Worm (Caenorhabditis elegans) whole organism, midembryonic: Measurements from ENCODE around the gene nhr-53.

Experiments
- T22C8.4 ChIP-seq: fragments of 200-800 bp; sonication (Bioruptor generic); IDR thresholded peaks from 2 replicates; pipeline ENCODE4 v1.3.6; 2022; ENCODE audit warnings: missing genetic modification characterization, missing compliant biosample characterization
- cog-1 ChIP-seq: sonication (generic microtip); optimal IDR thresholded peaks from 2 replicates; lab custom pipeline; 2016; ENCODE audit warnings: missing genetic modification characterization, missing compliant biosample characterization
- flt-1 ChIP-seq: fragments of 200-800 bp; sonication (Bioruptor generic); IDR thresholded peaks from 2 replicates; pipeline ENCODE4 v1.3.6; 2022; ENCODE audit warnings: missing genetic modification characterization, missing compliant biosample characterization
- klf-2 ChIP-seq: fragments of 200-800 bp; sonication (Bioruptor generic); conservative IDR thresholded peaks from 2 replicates; pipeline ENCODE4 v1.3.6; 2022; ENCODE audit warnings: missing genetic modification reagents, missing genetic modification characterization, missing compliant biosample characterization
- med-1 ChIP-seq: sonication (generic microtip); optimal IDR thresholded peaks from 2 replicates; lab custom pipeline; 2017; ENCODE audit warnings: missing genetic modification characterization, mild to moderate bottlenecking, missing compliant biosample characterization, antibody characterized with exemption, missing genetic modification reagents; ENCODE audit not compliant: insufficient read depth
- ref-1 ChIP-seq: fragments of 200-800 bp; sonication (Bioruptor generic); conservative IDR thresholded peaks from 2 replicates; pipeline ENCODE4 v1.3.6; 2022; ENCODE audit warnings: missing genetic modification reagents, missing genetic modification characterization, missing compliant biosample characterization
- tab-1 ChIP-seq: fragments of 200-800 bp; sonication (Bioruptor generic); IDR thresholded peaks from 2 replicates; pipeline ENCODE4 v1.3.6; 2022; ENCODE audit warnings: missing genetic modification characterization, missing compliant biosample characterization
- ztf-23 ChIP-seq: fragments of 200-800 bp; sonication (Bioruptor generic); IDR thresholded peaks from 2 replicates; pipeline ENCODE4 v1.3.6; 2022; ENCODE audit warnings: missing genetic modification reagents, missing genetic modification characterization, missing compliant biosample characterization
- ztf-29 ChIP-seq: fragments of 200-800 bp; sonication (Bioruptor generic); IDR thresholded peaks from 2 replicates; pipeline ENCODE4 v1.3.6; 2022; ENCODE audit warnings: missing genetic modification reagents, missing genetic modification characterization, missing compliant biosample characterization

Gene nhr-53

DNA sequence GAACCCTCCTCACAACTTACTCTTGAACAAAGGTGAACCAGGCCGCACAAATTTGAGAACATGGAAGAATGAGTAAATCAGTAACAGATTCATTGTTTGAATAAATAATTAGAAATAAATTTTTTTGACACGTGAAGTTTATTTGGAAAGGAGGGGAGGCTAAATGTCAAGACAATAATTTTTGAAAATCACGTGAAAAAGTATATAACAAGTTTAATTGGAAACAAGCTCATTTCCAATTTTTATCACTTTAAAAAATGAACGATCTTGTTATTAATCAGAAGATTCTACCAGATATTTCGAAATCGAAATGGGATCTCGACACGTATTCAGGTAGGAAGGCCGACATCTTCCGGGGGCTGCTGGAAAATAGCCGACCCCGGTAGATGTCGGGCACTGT, 24.4 kb upstream of the nhr-53 start, which contains the start of the genes irld-57 and sfxn-1.3:
Gene irld-57 (minus strand): TSS at position 101 of the 400 bp plus-strand sequence.
Gene sfxn-1.3 (plus strand): TSS at position 232 of the 400 bp plus-strand sequence.
- TF ChIP-seq ztf-23, result no peak
- no peak for TF ChIP-seq cog-1 (tag; lab: Kevin White, UChicago)

DNA sequence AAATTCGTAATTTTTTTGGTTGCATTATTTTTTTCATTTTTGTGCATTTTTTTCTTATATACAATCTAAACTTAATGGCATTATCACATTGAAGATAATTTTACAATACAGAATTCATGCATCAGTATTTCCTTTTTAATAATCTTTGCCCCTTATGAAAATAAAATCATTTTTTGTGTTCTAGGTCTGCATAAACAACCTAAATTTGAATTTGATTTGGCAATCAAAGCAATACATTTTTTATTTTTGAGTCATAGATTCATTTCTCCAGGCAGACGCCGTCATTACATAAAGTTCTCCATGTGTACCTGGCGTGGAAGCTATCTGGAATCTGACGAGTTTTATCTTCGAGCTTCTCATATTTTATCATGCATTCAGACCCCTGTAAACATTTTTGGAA, 19.7 kb upstream of the nhr-53 start, which contains the start of gene srh-140:
Gene srh-140 (plus strand): TSS at position 301 of the 400 bp plus-strand sequence.
- TF ChIP-seq T22C8.4 (no peak), cog-1 (tag; lab: Kevin White, UChicago) (no peak), ztf-29 (GFP tag; lab: Robert Waterston, UW) (no peak), ref-1 (GFP tag; lab: Robert Waterston, UW) (no peak), flt-1 (GFP tag; lab: Robert Waterston, UW) (no peak), klf-2 (GFP tag; lab: Robert Waterston, UW) (no peak), tab-1 (GFP tag; lab: Robert Waterston, UW) (no peak), ztf-23 (no peak), med-1 (GFP tag; lab: Kevin White, UChicago) (no peak)

DNA sequence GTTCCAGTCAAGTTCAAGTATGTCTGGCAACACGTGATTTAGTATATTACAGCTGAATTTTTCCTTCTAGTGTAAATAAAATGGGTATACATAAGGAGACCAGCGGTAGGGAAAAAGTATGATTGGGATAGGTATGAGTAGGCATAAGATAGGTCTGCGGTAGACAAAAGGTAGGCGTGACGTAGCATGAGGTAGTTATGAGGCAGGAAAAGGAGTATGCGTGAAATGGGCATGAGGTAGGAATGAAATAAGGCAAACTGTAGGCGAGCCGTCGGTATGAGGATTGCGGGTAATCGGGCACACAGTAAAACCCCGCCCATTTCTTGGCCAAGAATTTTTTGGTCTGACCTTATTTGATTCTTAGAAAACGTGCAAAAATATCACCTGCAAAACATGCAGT, 19.3 kb upstream of the nhr-53 start:
- TF ChIP-seq T22C8.4, result no peak
- no peak for TF ChIP-seq cog-1 (tag; lab: Kevin White, UChicago)
- no peak for TF ChIP-seq ztf-23
- TF ChIP-seq klf-2 (GFP tag; lab: Robert Waterston, UW), result no peak
- TF ChIP-seq ref-1 (GFP tag; lab: Robert Waterston, UW), result no peak
- no peak for TF ChIP-seq med-1 (GFP tag; lab: Kevin White, UChicago)
- TF ChIP-seq flt-1 (GFP tag; lab: Robert Waterston, UW), result no peak
- no peak for TF ChIP-seq ztf-29 (GFP tag; lab: Robert Waterston, UW)
- no peak for TF ChIP-seq tab-1 (GFP tag; lab: Robert Waterston, UW)

- no peak for TF ChIP-seq med-1 (GFP tag; lab: Kevin White, UChicago)
- no peak for TF ChIP-seq tab-1 (GFP tag; lab: Robert Waterston, UW)
- no peak for TF ChIP-seq klf-2 (GFP tag; lab: Robert Waterston, UW)
- TF ChIP-seq ztf-23, result no peak
- no peak for TF ChIP-seq cog-1 (tag; lab: Kevin White, UChicago)
- no peak for TF ChIP-seq ztf-29 (GFP tag; lab: Robert Waterston, UW)
- no peak for TF ChIP-seq flt-1 (GFP tag; lab: Robert Waterston, UW)
- TF ChIP-seq ref-1 (GFP tag; lab: Robert Waterston, UW), result no peak
- TF ChIP-seq T22C8.4, result no peak
Observed at ce11 chrV:15719570-15719969, 17.4 kb upstream of the nhr-53 start, which contains the start of gene Y6E2A.7. Y6E2A.7 (plus strand) TSS chrV:15719870.

ce11 chrV:15718562-15718961, 16.4 kb upstream of the nhr-53 start, which contains the start of gene Y6E2A.5:
Y6E2A.5 (minus strand) TSS chrV:15718662.
- TF ChIP-seq T22C8.4 (no peak), ztf-29 (GFP tag; lab: Robert Waterston, UW) (no peak), tab-1 (GFP tag; lab: Robert Waterston, UW) (no peak), flt-1 (GFP tag; lab: Robert Waterston, UW) (no peak), cog-1 (tag; lab: Kevin White, UChicago) (no peak), klf-2 (GFP tag; lab: Robert Waterston, UW) (no peak), med-1 (GFP tag; lab: Kevin White, UChicago) (no peak), ref-1 (GFP tag; lab: Robert Waterston, UW) (no peak), ztf-23 (no peak)

DNA sequence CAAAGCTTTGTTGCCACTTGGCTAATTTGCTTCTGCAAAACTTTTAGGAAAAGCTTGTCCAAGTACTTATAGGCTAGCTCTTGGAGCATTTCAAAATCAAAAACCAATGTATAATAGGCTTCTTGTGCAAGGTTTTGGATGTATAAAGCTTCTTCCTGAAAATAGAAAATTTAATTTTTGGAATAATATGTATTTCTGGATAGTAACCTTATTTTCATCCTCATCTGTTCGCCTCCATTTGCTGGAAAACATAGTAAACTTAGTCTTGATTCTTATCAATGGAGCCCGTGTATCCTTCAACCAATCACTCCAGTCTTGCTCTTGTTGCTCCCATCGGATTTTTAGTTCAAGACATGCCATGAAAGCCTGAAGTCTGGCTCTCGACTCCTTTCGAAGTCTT, 14.5 kb upstream of the nhr-53 start, which contains the start of gene Y6E2A.4:
Gene Y6E2A.4 (minus strand): TSS at position 101 of the 400 bp plus-strand sequence.
- TF ChIP-seq med-1 (GFP tag; lab: Kevin White, UChicago) (no peak), T22C8.4 (no peak), cog-1 (tag; lab: Kevin White, UChicago) (no peak), ref-1 (GFP tag; lab: Robert Waterston, UW) (no peak), klf-2 (GFP tag; lab: Robert Waterston, UW) (no peak), ztf-23 (no peak), tab-1 (GFP tag; lab: Robert Waterston, UW) (no peak), ztf-29 (GFP tag; lab: Robert Waterston, UW) (no peak), flt-1 (GFP tag; lab: Robert Waterston, UW) (no peak)

ce11 chrV:15715636-15716035, 13.5 kb upstream of the nhr-53 start:
- TF ChIP-seq ref-1 (GFP tag; lab: Robert Waterston, UW) (no peak), med-1 (GFP tag; lab: Kevin White, UChicago) (no peak), flt-1 (GFP tag; lab: Robert Waterston, UW) (no peak), ztf-29 (GFP tag; lab: Robert Waterston, UW) (no peak), klf-2 (GFP tag; lab: Robert Waterston, UW) (no peak), ztf-23 (no peak), T22C8.4 (no peak), cog-1 (tag; lab: Kevin White, UChicago) (no peak), tab-1 (GFP tag; lab: Robert Waterston, UW) (no peak)

- TF ChIP-seq tab-1 (GFP tag; lab: Robert Waterston, UW), result no peak
- no peak for TF ChIP-seq ref-1 (GFP tag; lab: Robert Waterston, UW)
- TF ChIP-seq med-1 (GFP tag; lab: Kevin White, UChicago), result no peak
- TF ChIP-seq cog-1 (tag; lab: Kevin White, UChicago), result no peak
Observed at ce11 chrV:15712385-15712784, 10.2 kb upstream of the nhr-53 start.

DNA sequence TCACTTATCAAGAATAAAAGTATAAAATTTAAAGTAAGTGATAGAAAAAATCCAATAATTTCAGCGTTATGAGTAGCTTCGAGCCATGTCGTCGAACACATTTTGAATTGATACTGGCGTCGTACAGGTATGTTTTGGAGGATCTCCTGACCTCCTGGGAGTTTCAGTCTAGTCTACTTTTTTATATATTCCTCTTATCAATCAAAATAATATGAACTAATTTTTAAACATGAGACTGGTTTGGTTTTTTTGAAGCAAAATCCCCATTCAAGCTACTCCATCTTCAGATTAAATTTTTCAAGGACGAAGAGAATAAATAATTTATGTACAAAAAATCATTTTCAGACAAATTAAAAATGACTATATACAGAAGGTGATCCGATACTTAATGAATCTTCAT, 9.7 kb upstream of the nhr-53 start, which contains the start of gene str-101:
Gene str-101 (minus strand): TSS at position 101 of the 400 bp plus-strand sequence.
- TF ChIP-seq flt-1 (GFP tag; lab: Robert Waterston, UW) (no peak), klf-2 (GFP tag; lab: Robert Waterston, UW) (no peak), ztf-23 (no peak), ztf-29 (GFP tag; lab: Robert Waterston, UW) (no peak), T22C8.4 (no peak), ref-1 (GFP tag; lab: Robert Waterston, UW) (no peak), cog-1 (tag; lab: Kevin White, UChicago) (no peak), tab-1 (GFP tag; lab: Robert Waterston, UW) (no peak), med-1 (GFP tag; lab: Kevin White, UChicago) (no peak)
